Worm (Caenorhabditis elegans): Measurements from ENCODE around the gene F55C9.3.

- TF ChIP-seq sea-1 (GFP tag; conservative IDR thresholded peaks at IDR 0.05) (no peak), flt-1 (GFP tag; IDR thresholded peaks at IDR 0.05) (no peak), ama-1 (optimal IDR thresholded peaks at IDR 0.05) (no peak), ceh-36 (tag; optimal IDR thresholded peaks at IDR 0.05) (no peak), ets-7 (tag; optimal IDR thresholded peaks at IDR 0.05) (no peak), scrt-1 (GFP tag; IDR thresholded peaks at IDR 0.05) (no peak), tbx-11 (GFP tag; IDR thresholded peaks at IDR 0.05) (no peak), aly-1 (tag; optimal IDR thresholded peaks at IDR 0.05) (no peak), tbx-37 (GFP tag; conservative IDR thresholded peaks at IDR 0.05) (no peak), ceh-13 (GFP tag; optimal IDR thresholded peaks at IDR 0.05) (no peak), hnd-1 (tag; optimal IDR thresholded peaks at IDR 0.05) (no peak)
These were observed 25.6 kb downstream of the F55C9.3 start, which contains the start of gene F21D9.2 for ce11 chrV:19262349-19262748.

Measured in whole organism, early embryonic.